Worm (Caenorhabditis elegans) whole organism, L1 larva: Measurements from ENCODE around the gene Y58A7A.4.

Source experiments
- C04F5.9 ChIP-seq: sonication (generic microtip); optimal IDR thresholded peaks from 2 replicates; lab custom pipeline; 2016; ENCODE audit warnings: missing genetic modification characterization, missing compliant biosample characterization
- C34B4.2 ChIP-seq: sonication (generic microtip); optimal IDR thresholded peaks from 2 replicates; lab custom pipeline; 2017; ENCODE audit warnings: mild to moderate bottlenecking, missing genetic modification characterization, missing compliant biosample characterization
- Y116A8C.19 ChIP-seq: sonication (generic microtip); optimal IDR thresholded peaks from 2 replicates; lab custom pipeline; 2016; ENCODE audit warnings: missing compliant biosample characterization, missing genetic modification characterization, borderline replicate concordance
- ama-1 ChIP-seq: fragments of 150-350 bp; optimal IDR thresholded peaks from 2 replicates; lab custom pipeline; 2014
- ceh-82 ChIP-seq, 3 experiments: fragments of 150-350 bp in 1 of 3; sonication (generic microtip) in 2 of 3; optimal IDR thresholded peaks; 2 replicates each; lab custom pipeline; 2014 to 2017; ENCODE audit warnings: missing biosample characterization in 3 of 3, missing genetic modification characterization in 3 of 3
- ces-1 ChIP-seq: fragments of 150-350 bp; optimal IDR thresholded peaks from 2 replicates; lab custom pipeline; 2014; ENCODE audit warnings: missing biosample characterization, missing genetic modification reagents, missing genetic modification characterization
- efl-1 ChIP-seq, 4 experiments: fragments of 150-350 bp; optimal IDR thresholded peaks in 3 of 4; peaks in 1 of 4; 1 replicate in 1 of 4; 2 replicates in 3 of 4; lab custom pipeline; 2014; ENCODE audit warnings: missing biosample characterization in 2 of 4, missing genetic modification characterization in 2 of 4, missing genetic modification reagents in 2 of 4
- efl-3 ChIP-seq: fragments of 200-800 bp; sonication (Bioruptor generic); optimal IDR thresholded peaks from 2 replicates; lab custom pipeline; 2018; ENCODE audit warnings: mild to moderate bottlenecking, missing genetic modification characterization, missing compliant biosample characterization
- egl-27 ChIP-seq, 2 experiments: fragments of 150-350 bp in 1 of 2; sonication (generic microtip); optimal IDR thresholded peaks; 3 replicates each; lab custom pipeline; 2017 to 2018; ENCODE audit warnings: missing biosample characterization in 2 of 2, missing genetic modification characterization in 2 of 2, missing genetic modification reagents in 2 of 2
- elt-3 ChIP-seq, 6 experiments: fragments of 150-350 bp in 1 of 6; sonication (generic microtip); optimal IDR thresholded peaks; 2 replicates each; lab custom pipeline; 2017 to 2018; ENCODE audit warnings: missing biosample characterization in 6 of 6, missing genetic modification characterization in 6 of 6, inconsistent platforms in 1 of 6
- ets-5 ChIP-seq: fragments of 200-800 bp; sonication (Bioruptor generic); IDR thresholded peaks from 2 replicates; pipeline ENCODE4 v1.3.6; 2022; ENCODE audit warnings: missing genetic modification characterization, missing compliant biosample characterization
- fkh-10 ChIP-seq: sonication (generic microtip); optimal IDR thresholded peaks from 2 replicates; lab custom pipeline; 2017; ENCODE audit warnings: missing biosample characterization, missing genetic modification reagents, missing genetic modification characterization
- fkh-4 ChIP-seq: sonication (generic microtip); optimal IDR thresholded peaks from 2 replicates; lab custom pipeline; 2016; ENCODE audit warnings: missing compliant biosample characterization, missing genetic modification characterization, borderline replicate concordance
- fkh-8 ChIP-seq: sonication (generic microtip); optimal IDR thresholded peaks from 2 replicates; lab custom pipeline; 2016; ENCODE audit warnings: mild to moderate bottlenecking, missing genetic modification characterization, missing compliant biosample characterization
- grh-1 ChIP-seq: fragments of 200-800 bp; sonication (Bioruptor generic); IDR thresholded peaks from 2 replicates; pipeline ENCODE4 v1.3.6; 2022; ENCODE audit warnings: missing genetic modification reagents, missing genetic modification characterization, missing compliant biosample characterization
- isw-1 ChIP-seq: fragments of 200-800 bp; sonication (Bioruptor generic); IDR thresholded peaks from 2 replicates; pipeline ENCODE4 v1.3.6; 2022; ENCODE audit warnings: missing genetic modification characterization, missing compliant biosample characterization
- lin-13 ChIP-seq: fragments of 150-350 bp; optimal IDR thresholded peaks from 2 replicates; lab custom pipeline; 2014; ENCODE audit warnings: missing biosample characterization, missing genetic modification reagents, missing genetic modification characterization
- lin-14 ChIP-seq: fragments of 200-800 bp; sonication (Bioruptor generic); optimal IDR thresholded peaks from 2 replicates; lab custom pipeline; 2018; ENCODE audit warnings: mild to moderate bottlenecking, missing genetic modification characterization, moderate library complexity, missing compliant biosample characterization
- lin-15B ChIP-seq: fragments of 150-350 bp; sonication (generic microtip); optimal IDR thresholded peaks from 3 replicates; lab custom pipeline; 2014; ENCODE audit warnings: missing biosample characterization, missing genetic modification characterization
- lsy-2 ChIP-seq, 2 experiments: fragments of 150-350 bp; optimal IDR thresholded peaks; 2 replicates each; lab custom pipeline; 2014; ENCODE audit warnings: missing biosample characterization in 2 of 2, missing genetic modification characterization in 2 of 2
- mab-9 ChIP-seq: fragments of 200-800 bp; sonication (Bioruptor generic); IDR thresholded peaks from 2 replicates; pipeline ENCODE4 v1.3.6; 2022; ENCODE audit warnings: missing genetic modification reagents, missing genetic modification characterization, missing compliant biosample characterization
- mep-1 ChIP-seq: fragments of 150-350 bp; optimal IDR thresholded peaks from 2 replicates; lab custom pipeline; 2014; ENCODE audit warnings: missing biosample characterization, missing genetic modification characterization
- nhr-11 ChIP-seq: fragments of 150-350 bp; optimal IDR thresholded peaks from 2 replicates; lab custom pipeline; 2014; ENCODE audit warnings: missing biosample characterization, missing genetic modification characterization
- nhr-12 ChIP-seq: sonication (generic microtip); optimal IDR thresholded peaks from 2 replicates; lab custom pipeline; 2017; ENCODE audit warnings: missing biosample characterization, missing genetic modification characterization
- nhr-20 ChIP-seq: sonication (generic microtip); optimal IDR thresholded peaks from 2 replicates; lab custom pipeline; 2016; ENCODE audit warnings: mild to moderate bottlenecking, missing genetic modification characterization, missing compliant biosample characterization
- nhr-47 ChIP-seq: sonication (generic microtip); optimal IDR thresholded peaks from 2 replicates; lab custom pipeline; 2016; ENCODE audit warnings: mild to moderate bottlenecking, missing genetic modification characterization, moderate library complexity, missing compliant biosample characterization
- nhr-77 ChIP-seq: fragments of 150-350 bp; optimal IDR thresholded peaks from 2 replicates; lab custom pipeline; 2014; ENCODE audit warnings: missing biosample characterization, missing genetic modification characterization
- nhr-84 ChIP-seq: sonication (generic microtip); optimal IDR thresholded peaks from 2 replicates; lab custom pipeline; 2017; ENCODE audit warnings: missing biosample characterization, missing genetic modification characterization
- nhr-85 ChIP-seq: sonication (generic microtip); peaks from one replicate; lab custom pipeline; 2016; ENCODE audit warnings: missing genetic modification characterization, inconsistent platforms, missing compliant biosample characterization
- pag-3 ChIP-seq: sonication (generic microtip); optimal IDR thresholded peaks from 2 replicates; lab custom pipeline; 2017; ENCODE audit warnings: missing genetic modification characterization, mild to moderate bottlenecking, missing compliant biosample characterization, antibody characterized with exemption, borderline replicate concordance; ENCODE audit not compliant: insufficient read depth
- rnt-1 ChIP-seq: sonication (generic microtip); optimal IDR thresholded peaks from 2 replicates; lab custom pipeline; 2016; ENCODE audit warnings: mild to moderate bottlenecking, missing genetic modification characterization, moderate library complexity, missing compliant biosample characterization
- sptf-1 ChIP-seq: fragments of 150-350 bp; optimal IDR thresholded peaks from 2 replicates; lab custom pipeline; 2014; ENCODE audit warnings: missing biosample characterization, missing genetic modification characterization
- sup-37 ChIP-seq: fragments of 200-800 bp; sonication (Bioruptor generic); optimal IDR thresholded peaks from 2 replicates; lab custom pipeline; 2018; ENCODE audit warnings: mild to moderate bottlenecking, missing genetic modification characterization, missing compliant biosample characterization
- unc-30 ChIP-seq: sonication (generic microtip); optimal IDR thresholded peaks from 2 replicates; lab custom pipeline; 2017; ENCODE audit warnings: missing biosample characterization, missing genetic modification characterization
- zip-4 ChIP-seq: fragments of 200-800 bp; sonication (Bioruptor generic); optimal IDR thresholded peaks from 2 replicates; lab custom pipeline; 2018; ENCODE audit warnings: mild to moderate bottlenecking, missing genetic modification characterization, moderate library complexity, missing compliant biosample characterization

Y58A7A.4 gene

DNA sequence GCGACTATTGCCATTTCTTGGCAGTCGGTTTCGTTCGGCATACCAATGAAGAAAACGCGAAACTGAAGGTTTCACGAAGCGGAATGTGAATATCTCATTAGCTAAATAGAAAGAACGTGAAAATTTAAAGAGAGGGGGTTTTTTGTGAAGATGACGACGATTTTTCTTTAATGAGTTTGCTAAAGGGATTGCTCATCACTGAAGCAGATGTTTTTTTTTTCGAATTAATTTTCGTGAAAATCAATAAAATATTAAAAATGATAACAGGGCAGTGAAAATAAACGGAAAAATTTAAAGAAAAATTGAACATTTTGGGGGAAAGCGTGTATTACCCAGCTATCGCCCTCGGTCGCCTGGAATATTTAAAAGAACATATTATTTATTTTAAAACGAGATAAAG lies 23.0 kb upstream of the Y58A7A.4 start, which contains the start of gene srab-3:
TSS of gene srab-3 (minus strand) at position 101 of the 400 bp plus-strand sequence.
- TF ChIP-seq fkh-8 (tag; lab: Kevin White, UChicago) = peak; percentile 28
- TF ChIP-seq zip-4 = no peak

ce11 chrV:5104934-5105333 lies 20.1 kb upstream of the Y58A7A.4 start, which contains the start of gene srab-2:
TSS of gene srab-2 (minus strand) at chrV:5105034.
- TF ChIP-seq grh-1 (GFP tag; lab: Robert Waterston, UW) (no peak), pag-3 (tag; lab: Kevin White, UChicago) (no peak), fkh-4 (no peak), mep-1 (no peak), Y116A8C.19 (tag; lab: Kevin White, UChicago) (no peak), zip-4 (no peak)

- TF ChIP-seq unc-30 (tag; lab: Kevin White, UChicago) (no peak), nhr-77 (tag; lab: Kevin White, UChicago) (no peak), rnt-1 (no peak), efl-3 (GFP tag; lab: Kevin White, UChicago) (no peak), lin-15B (tag; lab: Kevin White, UChicago) (no peak), C34B4.2 (tag; lab: Kevin White, UChicago) (no peak), C04F5.9 (tag; lab: Kevin White, UChicago) (no peak), nhr-20 (no peak), ama-1 (lab: Kevin White, UChicago) (no peak), sptf-1 (tag; lab: Kevin White, UChicago) (no peak), elt-3 (tag; optimal IDR thresholded peaks at IDR 0.05; lab: Kevin White, UChicago) (no peak), lin-13 (no peak), egl-27 (tag; optimal IDR thresholded peaks at IDR 0.05; lab: Kevin White, UChicago) (no peak)
These were observed 17.2 kb upstream of the Y58A7A.4 start, which contains the start of gene srab-1 for ce11 chrV:5102017-5102416. TSS of gene srab-1 (minus strand) at chrV:5102117.

DNA sequence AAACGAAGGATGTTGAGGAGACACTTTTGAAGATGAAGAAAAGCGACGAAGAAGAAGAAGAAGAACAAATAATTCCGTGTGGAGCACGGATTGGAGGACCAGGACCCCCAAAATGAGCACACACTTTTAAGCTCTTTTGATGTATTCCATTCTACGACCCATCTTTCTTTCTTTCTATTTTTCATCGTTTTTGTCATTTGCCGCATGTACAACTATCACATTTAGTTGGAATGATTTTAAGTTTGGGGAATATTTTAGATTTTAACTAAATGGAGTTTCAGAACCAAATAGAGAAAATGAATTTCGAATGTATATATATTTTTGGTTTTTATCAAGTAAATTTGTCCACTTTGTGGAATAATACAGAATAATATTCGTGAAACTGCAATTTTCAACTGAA lies 14.1 kb upstream of the Y58A7A.4 start, which contains the start of gene unc-46:
TSS of gene unc-46 (minus strand) at position 101 of the 400 bp plus-strand sequence.
- no peak for TF ChIP-seq nhr-12 (tag; lab: Kevin White, UChicago)
- no peak for TF ChIP-seq nhr-11
- TF ChIP-seq efl-1 (optimal IDR thresholded peaks at IDR 0.05; lab: Kevin White, UChicago) = no peak
- TF ChIP-seq efl-1 (GFP tag; optimal IDR thresholded peaks at IDR 0.05 in 1 of 2; lab: Kevin White, UChicago) = peak in 1 of 2 experiments; percentile 72
- TF ChIP-seq isw-1 = no peak
- TF ChIP-seq, all 84 proteins: peak for 1

DNA sequence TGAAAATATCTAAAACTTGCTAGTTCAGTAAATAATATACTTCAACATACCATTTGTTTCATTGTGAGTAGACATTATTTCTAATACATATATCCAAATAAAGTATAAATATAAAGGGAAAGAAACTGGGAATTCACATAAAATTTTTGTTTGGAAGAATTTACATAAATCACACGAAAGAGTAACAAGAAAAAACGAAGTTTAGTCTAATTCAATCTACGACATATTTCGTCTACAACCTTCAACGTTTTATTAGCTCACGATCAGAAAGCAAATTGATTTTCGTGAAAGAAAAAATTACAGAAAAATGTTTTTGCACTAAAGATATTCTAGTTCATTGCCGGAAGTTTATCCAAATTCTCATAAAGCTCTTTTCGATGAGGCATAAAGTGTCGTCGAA lies 12.2 kb upstream of the Y58A7A.4 start, which contains the start of gene C04F5.2:
TSS of gene C04F5.2 (minus strand) at position 101 of the 400 bp plus-strand sequence.
- TF ChIP-seq ets-5 (GFP tag; lab: Robert Waterston, UW) = no peak
- no peak for TF ChIP-seq nhr-85
- TF ChIP-seq ceh-82 (tag; optimal IDR thresholded peaks at IDR 0.05; lab: Kevin White, UChicago) = no peak
- TF ChIP-seq, all 84 proteins: peak for 0

ce11 chrV:5090386-5090785 lies 5.6 kb upstream of the Y58A7A.4 start:
- TF ChIP-seq ces-1 (no peak), lin-14 (peak; percentile 59), nhr-84 (tag; lab: Kevin White, UChicago) (no peak), fkh-10 (peak; percentile 52), sup-37 (GFP tag; lab: Kevin White, UChicago) (no peak), mab-9 (GFP tag; lab: Robert Waterston, UW) (no peak), nhr-47 (tag; lab: Kevin White, UChicago) (peak; percentile 18), lsy-2 (tag; optimal IDR thresholded peaks at IDR 0.05; lab: Kevin White, UChicago) (peak in 1 of 2 experiments; percentile 2), fkh-8 (tag; lab: Kevin White, UChicago) (peak; percentile 3)
